Fruit fly (Drosophila melanogaster) whole organism, adult: ENCODE results near the gene CG12592.

Experiments
- CG14711 ChIP-seq: fragments of 200-800 bp; sonication (Bioruptor generic); optimal IDR thresholded peaks from 2 replicates; lab custom pipeline; 2018; ENCODE audit warnings: missing biosample characterization, mild to moderate bottlenecking, missing genetic modification characterization, moderate library complexity
- CG1620 ChIP-seq: fragments of 200-800 bp; sonication (Bioruptor generic); optimal IDR thresholded peaks from 2 replicates; lab custom pipeline; 2016; ENCODE audit warnings: missing biosample characterization, missing genetic modification characterization
- CG33017 ChIP-seq: fragments of 200-800 bp; sonication (Bioruptor generic); optimal IDR thresholded peaks from 2 replicates; lab custom pipeline; 2018; ENCODE audit warnings: missing biosample characterization, mild to moderate bottlenecking, missing genetic modification characterization, moderate library complexity
- CG7045 ChIP-seq: fragments of 200-800 bp; sonication (Bioruptor generic); optimal IDR thresholded peaks from 2 replicates; lab custom pipeline; 2017; ENCODE audit warnings: missing biosample characterization, mild to moderate bottlenecking, missing genetic modification characterization
- CG7101 ChIP-seq: fragments of 200-800 bp; sonication (Bioruptor generic); optimal IDR thresholded peaks from 2 replicates; lab custom pipeline; 2018; ENCODE audit warnings: missing biosample characterization, mild to moderate bottlenecking, missing genetic modification characterization, moderate library complexity
- Clk ChIP-seq: fragments of 200-800 bp; sonication (Bioruptor generic); optimal IDR thresholded peaks from 2 replicates; lab custom pipeline; 2017; ENCODE audit warnings: missing biosample characterization, missing genetic modification characterization
- Crg-1 ChIP-seq: fragments of 200-800 bp; sonication (Bioruptor generic); optimal IDR thresholded peaks from 2 replicates; lab custom pipeline; 2016; ENCODE audit warnings: missing biosample characterization, missing genetic modification characterization
- Hr96 ChIP-seq: fragments of 200-800 bp; sonication (Bioruptor generic); optimal IDR thresholded peaks from 2 replicates; lab custom pipeline; 2016; ENCODE audit warnings: missing biosample characterization, missing genetic modification characterization
- Mnt ChIP-seq: fragments of 200-800 bp; sonication (Bioruptor generic); optimal IDR thresholded peaks from 2 replicates; lab custom pipeline; 2016; ENCODE audit warnings: missing biosample characterization, mild to moderate bottlenecking, missing genetic modification characterization
- bab1 ChIP-seq: fragments of 200-800 bp; sonication (Bioruptor generic); optimal IDR thresholded peaks from 3 replicates; lab custom pipeline; 2019; ENCODE audit warnings: missing biosample characterization, mild to moderate bottlenecking, missing genetic modification characterization, moderate library complexity
- cic ChIP-seq: fragments of 200-800 bp; sonication (Bioruptor generic); optimal IDR thresholded peaks from 2 replicates; lab custom pipeline; 2017; ENCODE audit warnings: missing biosample characterization, mild to moderate bottlenecking, missing genetic modification characterization, moderate library complexity
- cnc ChIP-seq, 2 experiments: fragments of >200 bp; optimal IDR thresholded peaks; 2 replicates each; lab custom pipeline; 2017
- pad ChIP-seq: fragments of 200-800 bp; sonication (Bioruptor generic); optimal IDR thresholded peaks from 3 replicates; lab custom pipeline; 2017; ENCODE audit warnings: missing biosample characterization, missing genetic modification characterization, mild to moderate bottlenecking, moderate library complexity, missing genetic modification reagents
- tj ChIP-seq: fragments of 200-800 bp; sonication (Bioruptor generic); optimal IDR thresholded peaks from 3 replicates; lab custom pipeline; 2017; ENCODE audit warnings: missing biosample characterization, mild to moderate bottlenecking, missing genetic modification characterization, moderate library complexity

dm6 chr3R:10370495-10370894 is 32.4 kb downstream of the CG12592 start:
- no peak for TF ChIP-seq pad (GFP tag; lab: Kevin White, UChicago)
- TF ChIP-seq CG14711 (tag; lab: Kevin White, UChicago) = no peak
- TF ChIP-seq bab1 (GFP tag; lab: Kevin White, UChicago) = no peak
- no peak for TF ChIP-seq Hr96 (GFP tag; lab: Kevin White, UChicago)
- TF ChIP-seq CG33017 (tag; lab: Kevin White, UChicago) = no peak
- TF ChIP-seq CG1620 (GFP tag; lab: Kevin White, UChicago) = no peak
- TF ChIP-seq Crg-1 (GFP tag; lab: Kevin White, UChicago) = no peak
- no peak for TF ChIP-seq Clk (GFP tag; lab: Kevin White, UChicago)
- no peak for TF ChIP-seq Mnt (GFP tag; lab: Kevin White, UChicago)
- TF ChIP-seq cnc (optimal IDR thresholded peaks at IDR 0.05; lab: Kevin White, UChicago) = no peak
- TF ChIP-seq cic = no peak
- TF ChIP-seq tj = no peak
- TF ChIP-seq CG7101 (tag; lab: Kevin White, UChicago) = no peak
- no peak for TF ChIP-seq CG7045
